Fruit fly (Drosophila melanogaster): ENCODE results near the gene snRNP-U1-70K.

Gene snRNP-U1-70K

dm6 chr2L:6919850-6920660 is 51.5 kb downstream of the snRNP-U1-70K start, which contains the start of gene x16 (continued):
- TF ChIP-seq Hr3 (GFP tag; optimal IDR thresholded peaks at IDR 0.05): peak; percentile 3
- peak; percentile 10 for TF ChIP-seq Hsf (GFP tag; optimal IDR thresholded peaks at IDR 0.05)
- TF ChIP-seq CG18011 (GFP tag; optimal IDR thresholded peaks at IDR 0.05): no peak
- TF ChIP-seq yki (optimal IDR thresholded peaks at IDR 0.05): no peak
- TF ChIP-seq CG5180 (GFP tag; optimal IDR thresholded peaks at IDR 0.05): no peak
- no peak for TF ChIP-seq CG11093 (GFP tag; IDR thresholded peaks at IDR 0.05)
- TF ChIP-seq CG2678 (tag; optimal IDR thresholded peaks at IDR 0.05): peak; percentile 12
- TF ChIP-seq CG17802 (tag; optimal IDR thresholded peaks at IDR 0.05): no peak
- TF ChIP-seq BEAF-32 (GFP tag; optimal IDR thresholded peaks at IDR 0.05): peak; percentile 37
- TF ChIP-seq CG8765 (GFP tag; IDR thresholded peaks at IDR 0.05): no peak
- TF ChIP-seq ci (GFP tag; IDR thresholded peaks at IDR 0.05): no peak
- no peak for TF ChIP-seq Aef1 (GFP tag; IDR thresholded peaks at IDR 0.05)
- TF ChIP-seq CG43689 (GFP tag; IDR thresholded peaks at IDR 0.05): no peak
- no peak for TF ChIP-seq HLH4C (GFP tag; IDR thresholded peaks at IDR 0.05; ENCODE audit: partially characterized antibody)
- 0 out of 3 replicates have a peak, but pooled peaks have one; percentile 12 for TF ChIP-seq CG34422 (GFP tag; IDR thresholded peaks at IDR 0.05)
- TF ChIP-seq CG4707 (GFP tag; optimal IDR thresholded peaks at IDR 0.05): no peak
- TF ChIP-seq Ets97D (GFP tag; optimal IDR thresholded peaks at IDR 0.05): peak; percentile 35
- TF ChIP-seq D19A (tag; optimal IDR thresholded peaks at IDR 0.05): no peak
- TF ChIP-seq CG6689 (GFP tag; IDR thresholded peaks at IDR 0.05): no peak
- peak; percentile 15 for TF ChIP-seq gem (tag; optimal IDR thresholded peaks at IDR 0.05)
- no peak for TF ChIP-seq nerfin-1 (tag; optimal IDR thresholded peaks at IDR 0.05)

DNA sequence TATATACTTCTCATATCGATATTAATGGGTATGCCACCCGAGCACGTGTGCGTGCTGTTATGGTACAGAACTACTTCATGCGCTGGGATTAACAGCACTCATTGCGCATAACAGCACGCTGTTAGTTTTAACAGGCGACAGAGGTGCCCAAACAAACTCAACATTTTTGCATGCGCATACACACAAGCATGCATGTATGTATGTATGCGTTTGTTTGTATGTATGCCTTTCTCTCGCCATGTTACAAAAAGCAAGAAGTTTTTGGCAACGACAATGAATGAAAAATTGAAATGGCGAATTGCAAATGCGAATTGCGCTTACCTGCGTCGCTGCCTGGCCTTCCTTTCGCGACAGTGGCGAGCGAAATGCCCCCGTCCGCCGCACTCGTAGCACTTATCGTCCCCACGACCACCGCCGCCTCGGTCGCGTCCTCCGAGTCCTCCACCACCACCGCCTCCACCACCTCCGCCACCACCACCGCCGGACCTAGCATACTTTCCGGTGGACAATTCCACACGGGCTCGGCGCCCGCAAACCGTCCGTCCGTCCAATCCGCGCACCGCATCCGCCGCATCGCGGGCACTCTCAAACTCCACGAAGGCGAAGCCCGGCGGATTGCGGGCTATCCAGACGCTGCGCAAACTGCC is 52.2 kb downstream of the snRNP-U1-70K start:
- TF ChIP-seq chm (GFP tag; IDR thresholded peaks at IDR 0.05): no peak
- peak; percentile 22; the same call in 1 of the 3 replicates for TF ChIP-seq CG34422 (GFP tag; IDR thresholded peaks at IDR 0.05)
- TF ChIP-seq CG18599 (GFP tag; optimal IDR thresholded peaks at IDR 0.05): no peak
- TF ChIP-seq CHES-1-like (GFP tag; optimal IDR thresholded peaks at IDR 0.05): no peak
- no peak for TF ChIP-seq gsb (GFP tag; IDR thresholded peaks at IDR 0.05)
- peak; percentile 32 for TF ChIP-seq MESR4 (GFP tag; optimal IDR thresholded peaks at IDR 0.05)
- TF ChIP-seq Sry-β (GFP tag; optimal IDR thresholded peaks at IDR 0.05): peak; percentile 15
- TF ChIP-seq Hr51 (GFP tag; optimal IDR thresholded peaks at IDR 0.05): no peak
- peak; percentile 18 for TF ChIP-seq CG9437 (GFP tag; optimal IDR thresholded peaks at IDR 0.05)
- TF ChIP-seq CG32767 (GFP tag; IDR thresholded peaks at IDR 0.05): peak; percentile 63; the same call in 1 of the 2 replicates
- TF ChIP-seq Elba2 (GFP tag; optimal IDR thresholded peaks at IDR 0.05): no peak
- 0 out of 3 replicates have a peak, but pooled peaks have one; percentile 12 for TF ChIP-seq Dbx (GFP tag; IDR thresholded peaks at IDR 0.05)
- peak; percentile 54 for TF ChIP-seq Nf-YC (tag; optimal IDR thresholded peaks at IDR 0.05)
- peak; percentile 1 for TF ChIP-seq Med (GFP tag)
- TF ChIP-seq crol (GFP tag; IDR thresholded peaks at IDR 0.05): peak; percentile 77; the same call in 1 of the 2 replicates
- no peak for TF ChIP-seq Sin3A (optimal IDR thresholded peaks at IDR 0.05)
- 0 out of 2 replicates have a peak, but pooled peaks have one; percentile 10 for TF ChIP-seq sna (GFP tag; IDR thresholded peaks at IDR 0.05; ENCODE audit: partially characterized antibody)
- peak; percentile 27 for TF ChIP-seq CG12391 (tag; optimal IDR thresholded peaks at IDR 0.05)
- peak; percentile 8 for TF ChIP-seq CG1233 (GFP tag; optimal IDR thresholded peaks at IDR 0.05)
- TF ChIP-seq pzg (GFP tag; optimal IDR thresholded peaks at IDR 0.05): peak; percentile 49
- TF ChIP-seq Opbp (GFP tag; IDR thresholded peaks at IDR 0.05; ENCODE audit: partially characterized antibody): 0 out of 3 replicates have a peak, but pooled peaks have one; percentile 33
- TF ChIP-seq rib (GFP tag; IDR thresholded peaks at IDR 0.05): peak; percentile 69; the same call in 1 of the 2 replicates
- TF ChIP-seq BEAF-32 (GFP tag; optimal IDR thresholded peaks at IDR 0.05): no peak
- no peak for TF ChIP-seq sima (GFP tag; optimal IDR thresholded peaks at IDR 0.05)
- no peak for TF ChIP-seq dmrt99B (tag; optimal IDR thresholded peaks at IDR 0.05)
- TF ChIP-seq tna (GFP tag; IDR thresholded peaks at IDR 0.05; ENCODE audit: partially characterized antibody): peak; percentile 27; the same call in 1 of the 2 replicates
- TF ChIP-seq CG17568 (GFP tag; optimal IDR thresholded peaks at IDR 0.05): no peak
- TF ChIP-seq unc-4 (GFP tag; IDR thresholded peaks at IDR 0.05; ENCODE audit: partially characterized antibody): peak; percentile 20; the same call in 1 of the 2 replicates
